Worm (Caenorhabditis elegans) whole organism, young adult: ENCODE results near the gene F43C11.12.

Source experiments
- atf-7 ChIP-seq: sonication (generic microtip); optimal IDR thresholded peaks from 2 replicates; lab custom pipeline; 2017; ENCODE audit warnings: mild to moderate bottlenecking, missing genetic modification characterization, missing compliant biosample characterization
- attf-5 ChIP-seq: fragments of 200-800 bp; sonication (Bioruptor generic); optimal IDR thresholded peaks from 2 replicates; lab custom pipeline; 2018; ENCODE audit warnings: mild to moderate bottlenecking, missing genetic modification characterization, missing compliant biosample characterization
- cebp-1 ChIP-seq, 2 experiments: fragments of 200-800 bp in 1 of 2; sonication (Bioruptor generic) in 1 of 2; sonication (generic microtip) in 1 of 2; IDR thresholded peaks in 1 of 2; optimal IDR thresholded peaks in 1 of 2; 2 replicates each; pipeline versions ENCODE4 v1.3.6 to Lab custom; 2017 to 2022; ENCODE audit warnings: missing compliant biosample characterization in 2 of 2, missing genetic modification characterization in 2 of 2, mild to moderate bottlenecking in 1 of 2, missing genetic modification reagents in 1 of 2, moderate library complexity in 1 of 2
- efl-1 ChIP-seq: fragments of 150-350 bp; optimal IDR thresholded peaks from 2 replicates; lab custom pipeline; 2014; ENCODE audit warnings: missing biosample characterization, missing genetic modification reagents, missing genetic modification characterization
- fkh-3 ChIP-seq: sonication (generic microtip); optimal IDR thresholded peaks from 2 replicates; lab custom pipeline; 2016; ENCODE audit warnings: mild to moderate bottlenecking, missing genetic modification characterization, missing compliant biosample characterization
- pha-4 ChIP-seq: fragments of 150-350 bp; sonication (generic microtip); optimal IDR thresholded peaks from 2 replicates; lab custom pipeline; 2014; ENCODE audit warnings: missing biosample characterization, missing genetic modification reagents, missing genetic modification characterization
- snpc-4 ChIP-seq, 5 experiments: fragments of 150-350 bp in 1 of 5; sonication (generic microtip) in 4 of 5; optimal IDR thresholded peaks; 2 replicates each; lab custom pipeline; 2014 to 2018; ENCODE audit warnings: missing genetic modification characterization in 5 of 5, missing biosample characterization in 3 of 5, antibody characterized with exemption in 2 of 5, mild to moderate bottlenecking in 2 of 5, missing compliant biosample characterization in 2 of 5, missing genotype in 2 of 5, moderate library complexity in 2 of 5, missing genetic modification reagents in 1 of 5

DNA sequence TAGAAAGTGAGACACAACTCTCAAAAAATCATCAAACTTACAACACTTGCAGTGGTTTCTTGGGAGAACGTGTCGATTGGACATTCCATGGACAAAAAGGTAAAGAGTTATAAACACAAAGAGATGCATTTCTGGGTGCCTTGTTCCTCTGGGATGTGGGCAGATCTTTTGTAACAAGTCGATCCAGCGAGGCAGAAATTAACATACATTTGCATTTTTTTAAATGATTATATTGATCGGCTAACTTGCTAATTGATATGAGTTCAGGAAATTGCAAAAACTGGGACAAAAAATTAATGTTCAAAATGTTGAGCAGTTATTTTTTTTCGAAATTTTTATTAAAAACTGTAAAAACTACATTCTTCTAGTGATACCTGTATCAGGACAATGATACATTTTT is 11.2 kb upstream of the F43C11.12 start, which contains the start of gene F16G10.6:
- TF ChIP-seq efl-1 (GFP tag; lab: Kevin White, UChicago) = no peak
- no peak for TF ChIP-seq atf-7 (tag; lab: Kevin White, UChicago)
- TF ChIP-seq pha-4 (tag; lab: Kevin White, UChicago) = no peak
- no peak for TF ChIP-seq attf-5
- TF ChIP-seq fkh-3 = no peak
- no peak for TF ChIP-seq cebp-1 (GFP tag; IDR thresholded peaks at IDR 0.05; lab: Robert Waterston, UW)
- no peak for TF ChIP-seq cebp-1 (tag; optimal IDR thresholded peaks at IDR 0.05; lab: Kevin White, UChicago)
- TF ChIP-seq snpc-4 (GFP tag; optimal IDR thresholded peaks at IDR 0.05; lab: Kevin White, UChicago) = no peak
- no peak for TF ChIP-seq snpc-4 (tag; optimal IDR thresholded peaks at IDR 0.05; lab: Kevin White, UChicago)
